Fruit fly (Drosophila melanogaster) whole organism: ENCODE measurements around the gene Cp7Fa.

Experiments used
- CG8478 ChIP-seq: fragments of >200 bp; optimal IDR thresholded peaks from 2 replicates; lab custom pipeline; 2018; ENCODE audit warnings: inconsistent platforms
- Dll ChIP-seq: fragments of >200 bp; optimal IDR thresholded peaks from 2 replicates; lab custom pipeline; 2017
- EcR ChIP-seq, 2 experiments: fragments of >200 bp; optimal IDR thresholded peaks; 2 replicates each; lab custom pipeline; 2017; ENCODE audit warnings: missing biosample characterization in 2 of 2, missing genetic modification characterization in 2 of 2, missing genetic modification reagents in 2 of 2
- psq ChIP-seq: fragments of >200 bp; optimal IDR thresholded peaks from 2 replicates; lab custom pipeline; 2017
- usp ChIP-seq: fragments of >200 bp; optimal IDR thresholded peaks from 2 replicates; lab custom pipeline; 2017; ENCODE audit warnings: missing biosample characterization, missing genetic modification characterization, mixed read lengths

- TF ChIP-seq psq (lab: Kevin White, UChicago): no peak
- TF ChIP-seq usp (GFP tag; lab: Kevin White, UChicago): no peak
- TF ChIP-seq EcR (GFP tag; optimal IDR thresholded peaks at IDR 0.05; lab: Kevin White, UChicago): no peak
- TF ChIP-seq CG8478 (lab: Kevin White, UChicago): no peak
- no peak for TF ChIP-seq Dll (lab: Kevin White, UChicago)
Observed at dm6 chrX:8520517-8520916, 49.8 kb downstream of the Cp7Fa start.
